Worm (Caenorhabditis elegans) whole organism, early embryonic: ENCODE measurements around the gene islo-1.

Experiments
- B0310.2 ChIP-seq: sonication (generic microtip); optimal IDR thresholded peaks from 2 replicates; lab custom pipeline; 2016; ENCODE audit warnings: mild to moderate bottlenecking, missing genetic modification characterization, missing compliant biosample characterization
- F13C5.2 ChIP-seq: sonication (generic microtip); optimal IDR thresholded peaks from 2 replicates; lab custom pipeline; 2017; ENCODE audit warnings: mild to moderate bottlenecking, missing genetic modification characterization, inconsistent platforms, missing compliant biosample characterization
- aly-1 ChIP-seq: sonication (generic microtip); optimal IDR thresholded peaks from 2 replicates; lab custom pipeline; 2016; ENCODE audit warnings: missing genetic modification characterization, missing compliant biosample characterization
- ama-1 ChIP-seq: fragments of 150-350 bp; optimal IDR thresholded peaks from 2 replicates; lab custom pipeline; 2014
- ceh-13 ChIP-seq: fragments of 200-800 bp; sonication (Bioruptor generic); optimal IDR thresholded peaks from 2 replicates; lab custom pipeline; 2018; ENCODE audit warnings: mild to moderate bottlenecking, missing genetic modification characterization, missing compliant biosample characterization
- ceh-36 ChIP-seq: sonication (generic microtip); optimal IDR thresholded peaks from 2 replicates; lab custom pipeline; 2016; ENCODE audit warnings: missing genetic modification characterization, inconsistent platforms, missing compliant biosample characterization
- ets-7 ChIP-seq: sonication (generic microtip); optimal IDR thresholded peaks from 2 replicates; lab custom pipeline; 2016; ENCODE audit warnings: missing genotype, missing genetic modification characterization, missing compliant biosample characterization
- flt-1 ChIP-seq: fragments of 200-800 bp; sonication (Bioruptor generic); IDR thresholded peaks from 2 replicates; pipeline ENCODE4 v1.3.6; 2022; ENCODE audit warnings: missing genetic modification characterization, missing compliant biosample characterization
- hmbx-1 ChIP-seq: sonication (generic microtip); optimal IDR thresholded peaks from 2 replicates; lab custom pipeline; 2016; ENCODE audit warnings: mild to moderate bottlenecking, missing genetic modification characterization, missing compliant biosample characterization
- hmg-4 ChIP-seq: fragments of 200-800 bp; sonication (Bioruptor generic); optimal IDR thresholded peaks from 2 replicates; lab custom pipeline; 2018; ENCODE audit warnings: mild to moderate bottlenecking, missing genetic modification characterization, missing compliant biosample characterization
- hnd-1 ChIP-seq: sonication (generic microtip); optimal IDR thresholded peaks from 2 replicates; lab custom pipeline; 2016; ENCODE audit warnings: missing genetic modification characterization, missing compliant biosample characterization
- pes-1 ChIP-seq: fragments of 200-800 bp; sonication (Bioruptor generic); IDR thresholded peaks from 2 replicates; pipeline ENCODE4 v1.3.6; 2022; ENCODE audit warnings: missing genetic modification reagents, missing genetic modification characterization, missing compliant biosample characterization
- scrt-1 ChIP-seq: fragments of 200-800 bp; sonication (Bioruptor generic); IDR thresholded peaks from 2 replicates; pipeline ENCODE4 v1.3.6; 2022; ENCODE audit warnings: missing genetic modification characterization, missing compliant biosample characterization
- sea-1 ChIP-seq: fragments of 200-800 bp; sonication (Bioruptor generic); conservative IDR thresholded peaks from 2 replicates; pipeline ENCODE4 v1.3.6; 2022; ENCODE audit warnings: missing genetic modification characterization, missing compliant biosample characterization
- tbx-11 ChIP-seq: fragments of 200-800 bp; sonication (Bioruptor generic); IDR thresholded peaks from 2 replicates; pipeline ENCODE4 v1.3.6; 2022; ENCODE audit warnings: missing genetic modification characterization, missing compliant biosample characterization
- tbx-37 ChIP-seq: fragments of 200-800 bp; sonication (Bioruptor generic); conservative IDR thresholded peaks from 2 replicates; pipeline ENCODE4 v1.3.6; 2022; ENCODE audit warnings: missing genetic modification reagents, missing genetic modification characterization, missing compliant biosample characterization
- tra-4 ChIP-seq: sonication (generic microtip); optimal IDR thresholded peaks from 2 replicates; lab custom pipeline; 2017; ENCODE audit warnings: missing genetic modification characterization, missing compliant biosample characterization

islo-1 gene

ce11 chrIV:8142735-8143550, 6.8 kb downstream of the islo-1 start, which contains the start of gene pmk-2:
Gene pmk-2 (plus strand): TSS chrIV:8143500.
- TF ChIP-seq tbx-37 (GFP tag; lab: Robert Waterston, UW) (no peak), tra-4 (tag; lab: Kevin White, UChicago) (no peak), ama-1 (lab: Kevin White, UChicago) (no peak), pes-1 (no peak), B0310.2 (tag; lab: Kevin White, UChicago) (no peak), hmbx-1 (tag; lab: Kevin White, UChicago) (no peak), ceh-13 (GFP tag; lab: Kevin White, UChicago) (no peak), flt-1 (GFP tag; lab: Robert Waterston, UW) (no peak), hnd-1 (tag; lab: Kevin White, UChicago) (no peak), tbx-11 (GFP tag; lab: Robert Waterston, UW) (no peak), F13C5.2 (tag; lab: Kevin White, UChicago) (no peak), ets-7 (tag; lab: Kevin White, UChicago) (no peak), ceh-36 (no peak), hmg-4 (no peak), sea-1 (no peak), aly-1 (tag; lab: Kevin White, UChicago) (no peak), scrt-1 (no peak)

- TF ChIP-seq ama-1 (lab: Kevin White, UChicago) = no peak
- TF ChIP-seq B0310.2 (tag; lab: Kevin White, UChicago) = no peak
- TF ChIP-seq ceh-36 = no peak
- TF ChIP-seq sea-1 = no peak
- TF ChIP-seq ets-7 (tag; lab: Kevin White, UChicago) = no peak
- TF ChIP-seq ceh-13 (GFP tag; lab: Kevin White, UChicago) = no peak
- no peak for TF ChIP-seq tra-4 (tag; lab: Kevin White, UChicago)
- no peak for TF ChIP-seq hmg-4
- no peak for TF ChIP-seq hmbx-1 (tag; lab: Kevin White, UChicago)
Observed at ce11 chrIV:8144341-8144740, 8.2 kb downstream of the islo-1 start.

DNA sequence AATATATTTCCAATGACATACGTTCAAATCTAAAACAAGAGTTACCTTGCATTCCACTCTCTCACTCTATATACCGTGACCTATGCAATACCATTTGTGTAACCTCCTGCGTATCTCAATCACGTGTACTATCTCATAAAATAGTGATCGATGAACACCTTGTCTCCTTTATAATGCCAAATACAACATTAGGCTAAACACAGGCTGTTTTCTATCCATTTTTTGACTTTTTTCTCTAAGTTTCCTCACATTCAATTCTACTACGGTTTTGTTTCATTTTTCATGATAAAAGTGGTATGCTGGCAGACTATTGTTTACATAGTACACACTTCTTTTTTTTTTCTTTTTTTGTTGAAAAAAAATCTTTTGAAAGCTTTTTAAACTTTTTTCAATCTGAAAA, 10.1 kb downstream of the islo-1 start:
- TF ChIP-seq tra-4 (tag; lab: Kevin White, UChicago) (no peak), ceh-13 (GFP tag; lab: Kevin White, UChicago) (no peak), flt-1 (GFP tag; lab: Robert Waterston, UW) (no peak), hmg-4 (no peak), ceh-36 (no peak), scrt-1 (no peak), pes-1 (no peak), F13C5.2 (tag; lab: Kevin White, UChicago) (no peak), tbx-11 (GFP tag; lab: Robert Waterston, UW) (no peak), ama-1 (lab: Kevin White, UChicago) (no peak), hnd-1 (tag; lab: Kevin White, UChicago) (no peak), tbx-37 (GFP tag; lab: Robert Waterston, UW) (no peak), aly-1 (tag; lab: Kevin White, UChicago) (no peak), sea-1 (no peak), ets-7 (tag; lab: Kevin White, UChicago) (no peak), hmbx-1 (tag; lab: Kevin White, UChicago) (no peak), B0310.2 (tag; lab: Kevin White, UChicago) (no peak)

ce11 chrIV:8148494-8148893, 12.3 kb downstream of the islo-1 start, which contains the start of gene pmk-1:
Gene pmk-1 (plus strand): TSS chrIV:8148794.
- TF ChIP-seq tra-4 (tag; lab: Kevin White, UChicago) = no peak

- TF ChIP-seq sea-1 (no peak), aly-1 (tag; lab: Kevin White, UChicago) (no peak), scrt-1 (no peak)
Observed at ce11 chrIV:8151721-8152120, 15.5 kb downstream of the islo-1 start.

- TF ChIP-seq hmg-4 = no peak
- TF ChIP-seq sea-1 = no peak
- TF ChIP-seq tbx-11 (GFP tag; lab: Robert Waterston, UW) = no peak
- TF ChIP-seq ama-1 (lab: Kevin White, UChicago) = no peak
- no peak for TF ChIP-seq hnd-1 (tag; lab: Kevin White, UChicago)
- TF ChIP-seq aly-1 (tag; lab: Kevin White, UChicago) = no peak
- no peak for TF ChIP-seq tra-4 (tag; lab: Kevin White, UChicago)
- TF ChIP-seq ets-7 (tag; lab: Kevin White, UChicago) = no peak
Observed at ce11 chrIV:8152145-8152544, 16.0 kb downstream of the islo-1 start, which contains the start of gene faah-2. Gene faah-2 (plus strand): TSS chrIV:8152445.

DNA sequence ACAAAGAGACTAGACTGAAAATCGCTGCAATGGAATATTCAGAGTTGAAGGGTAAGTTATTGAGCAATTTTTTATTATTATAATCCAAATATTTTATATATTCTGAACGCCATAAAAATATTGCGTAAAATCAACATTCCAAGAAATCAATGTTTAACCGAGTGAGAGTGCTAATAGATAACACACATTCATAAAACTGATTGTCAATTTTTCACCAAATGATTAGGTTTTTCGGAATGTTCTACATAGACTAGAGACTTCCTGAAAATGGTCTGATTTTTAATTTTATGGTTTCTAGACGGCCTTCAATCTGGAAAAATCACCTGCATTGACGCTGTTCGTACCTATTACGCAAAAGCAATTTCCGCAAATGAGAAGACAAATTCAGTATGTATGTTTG, 16.5 kb downstream of the islo-1 start:
- no peak for TF ChIP-seq hmbx-1 (tag; lab: Kevin White, UChicago)
- no peak for TF ChIP-seq B0310.2 (tag; lab: Kevin White, UChicago)
- TF ChIP-seq hmg-4 = no peak
- TF ChIP-seq tra-4 (tag; lab: Kevin White, UChicago) = no peak
- TF ChIP-seq ceh-36 = no peak
- no peak for TF ChIP-seq scrt-1
- TF ChIP-seq aly-1 (tag; lab: Kevin White, UChicago) = no peak

DNA sequence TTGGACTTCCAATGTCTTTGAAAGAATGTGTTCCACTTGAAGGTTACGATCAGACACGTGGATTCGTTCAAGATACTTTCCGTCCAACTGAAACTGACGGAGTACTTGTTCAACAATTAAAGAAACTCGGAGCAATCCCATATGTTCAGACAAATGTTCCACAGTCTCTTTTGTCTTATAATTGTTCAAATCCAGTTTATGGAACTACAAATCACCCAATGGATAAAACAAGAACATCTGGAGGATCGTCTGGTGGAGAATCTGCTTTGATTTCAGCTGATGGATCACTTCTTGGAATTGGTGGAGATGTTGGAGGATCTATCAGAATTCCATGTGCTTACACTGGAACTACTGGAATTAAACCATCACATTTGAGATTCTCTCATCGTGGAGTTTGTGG, 17.0 kb downstream of the islo-1 start:
- no peak for TF ChIP-seq ama-1 (lab: Kevin White, UChicago)
- no peak for TF ChIP-seq B0310.2 (tag; lab: Kevin White, UChicago)
- no peak for TF ChIP-seq hmg-4
- no peak for TF ChIP-seq hmbx-1 (tag; lab: Kevin White, UChicago)
- no peak for TF ChIP-seq ceh-13 (GFP tag; lab: Kevin White, UChicago)
- no peak for TF ChIP-seq flt-1 (GFP tag; lab: Robert Waterston, UW)
